Fruit fly (Drosophila melanogaster) whole organism, embryonic: Measurements from ENCODE around the gene CG4629.

Source experiments
- Aef1 ChIP-seq: fragments of 200-800 bp; sonication (Bioruptor generic); IDR thresholded peaks from 3 replicates; pipeline ENCODE4 v1.3.6; 2022; ENCODE audit warnings: missing biosample characterization, missing genetic modification characterization
- CG10209 ChIP-seq: fragments of 200-800 bp; sonication (Bioruptor generic); optimal IDR thresholded peaks from 3 replicates; lab custom pipeline; 2017; ENCODE audit warnings: missing biosample characterization, mild to moderate bottlenecking, missing genetic modification characterization, missing genetic modification reagents
- CG12391 ChIP-seq: fragments of 200-800 bp; sonication (Bioruptor generic); optimal IDR thresholded peaks from 3 replicates; lab custom pipeline; 2018; ENCODE audit warnings: missing biosample characterization, mild to moderate bottlenecking, missing genetic modification characterization, moderate library complexity
- CG12744 ChIP-seq: fragments of 200-800 bp; sonication (Bioruptor generic); optimal IDR thresholded peaks from 2 replicates; lab custom pipeline; 2016; ENCODE audit warnings: missing biosample characterization, missing genetic modification characterization
- CG14965 ChIP-seq: fragments of 200-800 bp; sonication (Bioruptor generic); optimal IDR thresholded peaks from 2 replicates; lab custom pipeline; 2016; ENCODE audit warnings: missing biosample characterization, missing genetic modification characterization, borderline replicate concordance
- CG16813 ChIP-seq: fragments of 200-800 bp; sonication (Bioruptor generic); IDR thresholded peaks from 3 replicates; pipeline ENCODE4 v1.3.6; 2022; ENCODE audit warnings: missing biosample characterization, missing genetic modification characterization; ENCODE audit not compliant: partially characterized antibody
- CG16863 ChIP-seq: fragments of 200-800 bp; sonication (Bioruptor generic); optimal IDR thresholded peaks from 3 replicates; lab custom pipeline; 2016; ENCODE audit warnings: missing biosample characterization, missing genetic modification characterization
- CG32532 ChIP-seq: fragments of 200-800 bp; sonication (Bioruptor generic); IDR thresholded peaks from 2 replicates; pipeline ENCODE4 v1.3.6; 2022; ENCODE audit warnings: missing biosample characterization, missing genetic modification characterization
- CG34422 ChIP-seq: fragments of 200-800 bp; sonication (Bioruptor generic); IDR thresholded peaks from 3 replicates; pipeline ENCODE4 v1.3.6; 2022; ENCODE audit warnings: missing biosample characterization, missing genetic modification characterization
- CG3726 ChIP-seq: fragments of 200-800 bp; sonication (Bioruptor generic); IDR thresholded peaks from 3 replicates; pipeline ENCODE4, ENCODE4 v1.3.6; 2022; ENCODE audit warnings: missing biosample characterization, missing genetic modification characterization
- CG3995 ChIP-seq: fragments of 200-800 bp; sonication (Bioruptor generic); optimal IDR thresholded peaks from 3 replicates; lab custom pipeline; 2016; ENCODE audit warnings: missing biosample characterization, missing genetic modification characterization
- CG42726 ChIP-seq: fragments of 200-800 bp; sonication (Bioruptor generic); IDR thresholded peaks from 2 replicates; pipeline ENCODE4 v1.3.6; 2022; ENCODE audit warnings: missing biosample characterization, missing genetic modification characterization; ENCODE audit not compliant: partially characterized antibody
- CG4282 ChIP-seq: fragments of 200-800 bp; sonication (Bioruptor generic); optimal IDR thresholded peaks from 2 replicates; lab custom pipeline; 2016; ENCODE audit warnings: missing biosample characterization, missing genetic modification characterization
- CG43689 ChIP-seq: fragments of 200-800 bp; sonication (Bioruptor generic); IDR thresholded peaks from 2 replicates; pipeline ENCODE4 v1.3.6; 2022; ENCODE audit warnings: missing biosample characterization, missing genetic modification characterization
- CG4854 ChIP-seq: fragments of 200-800 bp; sonication (Bioruptor generic); optimal IDR thresholded peaks from 2 replicates; lab custom pipeline; 2016; ENCODE audit warnings: missing biosample characterization, missing genetic modification characterization, inconsistent platforms
- CG6175 ChIP-seq: fragments of 200-800 bp; sonication (Bioruptor generic); IDR thresholded peaks from 3 replicates; pipeline ENCODE4 v1.3.6; 2022; ENCODE audit warnings: missing biosample characterization, missing genetic modification characterization
- CG7839 ChIP-seq: fragments of 200-800 bp; sonication (Bioruptor generic); optimal IDR thresholded peaks from 3 replicates; lab custom pipeline; 2018; ENCODE audit warnings: missing biosample characterization, mild to moderate bottlenecking, missing genetic modification characterization, moderate library complexity
- CG8478 ChIP-seq: fragments of >200 bp; optimal IDR thresholded peaks from 2 replicates; lab custom pipeline; 2018
- Chrac-16 ChIP-seq: fragments of 200-800 bp; sonication (Bioruptor generic); optimal IDR thresholded peaks from 3 replicates; lab custom pipeline; 2016; ENCODE audit warnings: missing biosample characterization, missing genetic modification characterization
- D ChIP-seq, 2 experiments: fragments of 200-800 bp in 1 of 2; fragments of >200 bp in 1 of 2; sonication (Bioruptor generic) in 1 of 2; optimal IDR thresholded peaks; 2 replicates in 1 of 2; 3 replicates in 1 of 2; lab custom pipeline; 2017; ENCODE audit warnings: mild to moderate bottlenecking in 1 of 2, missing biosample characterization in 1 of 2, missing genetic modification characterization in 1 of 2, missing genetic modification reagents in 1 of 2
- Dfd ChIP-seq, 2 experiments: fragments of >200 bp; optimal IDR thresholded peaks; 2 replicates each; lab custom pipeline; 2017; ENCODE audit warnings: missing biosample characterization in 2 of 2, missing genetic modification characterization in 2 of 2
- Dip3 ChIP-seq: fragments of 200-800 bp; sonication (Bioruptor generic); optimal IDR thresholded peaks from 3 replicates; lab custom pipeline; 2016; ENCODE audit warnings: missing biosample characterization, missing genetic modification characterization
- Elba2 ChIP-seq: fragments of 200-800 bp; sonication (Bioruptor generic); optimal IDR thresholded peaks from 3 replicates; lab custom pipeline; 2016; ENCODE audit warnings: missing biosample characterization, missing genetic modification characterization
- Fer3 ChIP-seq: fragments of 200-800 bp; sonication (Bioruptor generic); optimal IDR thresholded peaks from 2 replicates; lab custom pipeline; 2018; ENCODE audit warnings: missing biosample characterization, mild to moderate bottlenecking, missing genetic modification characterization, moderate library complexity
- NK7.1 ChIP-seq: fragments of 200-800 bp; sonication (Bioruptor generic); optimal IDR thresholded peaks from 3 replicates; lab custom pipeline; 2016; ENCODE audit warnings: missing biosample characterization, missing genetic modification characterization
- Rx ChIP-seq: fragments of 200-800 bp; sonication (Bioruptor generic); IDR thresholded peaks from 2 replicates; pipeline ENCODE4 v1.3.6; 2022; ENCODE audit warnings: missing biosample characterization, missing genetic modification characterization
- Sox102F ChIP-seq: fragments of 200-800 bp; sonication (Bioruptor generic); optimal IDR thresholded peaks from 2 replicates; lab custom pipeline; 2018; ENCODE audit warnings: missing biosample characterization, mild to moderate bottlenecking, missing genetic modification characterization, moderate library complexity
- TFAM ChIP-seq: fragments of 200-800 bp; sonication (Bioruptor generic); optimal IDR thresholded peaks from 2 replicates; lab custom pipeline; 2017; ENCODE audit warnings: missing biosample characterization, missing genetic modification characterization, inconsistent platforms
- Tbp ChIP-seq: fragments of >200 bp; optimal IDR thresholded peaks from 2 replicates; lab custom pipeline; 2018; ENCODE audit warnings: missing biosample characterization, missing genetic modification characterization
- Vsx1 ChIP-seq: fragments of 200-800 bp; sonication (Bioruptor generic); optimal IDR thresholded peaks from 2 replicates; lab custom pipeline; 2017; ENCODE audit warnings: missing biosample characterization, mild to moderate bottlenecking, missing genetic modification characterization, missing genetic modification reagents
- ara ChIP-seq: fragments of 200-800 bp; sonication (Bioruptor generic); IDR thresholded peaks from 2 replicates; pipeline ENCODE4 v1.3.6; 2022; ENCODE audit warnings: missing biosample characterization, missing genetic modification characterization
- ase ChIP-seq: fragments of 200-800 bp; sonication (Bioruptor generic); IDR thresholded peaks from 3 replicates; pipeline ENCODE4 v1.3.6; 2022; ENCODE audit warnings: missing biosample characterization, missing genetic modification characterization
- bcd ChIP-seq: fragments of 200-800 bp; sonication (Bioruptor generic); optimal IDR thresholded peaks from 2 replicates; lab custom pipeline; 2017; ENCODE audit warnings: missing biosample characterization, mild to moderate bottlenecking, missing genetic modification characterization
- bigmax ChIP-seq: fragments of 200-800 bp; sonication (Bioruptor generic); optimal IDR thresholded peaks from 2 replicates; lab custom pipeline; 2018; ENCODE audit warnings: missing biosample characterization, mild to moderate bottlenecking, missing genetic modification characterization
- cato ChIP-seq: fragments of 200-800 bp; sonication (Bioruptor generic); optimal IDR thresholded peaks from 2 replicates; lab custom pipeline; 2016; ENCODE audit warnings: missing biosample characterization, missing genetic modification characterization, borderline replicate concordance
- chif ChIP-seq, 2 experiments: fragments of 200-800 bp; sonication (Bioruptor generic); optimal IDR thresholded peaks; 3 replicates each; lab custom pipeline; 2016; ENCODE audit warnings: missing biosample characterization in 2 of 2, missing genetic modification characterization in 2 of 2
- ci ChIP-seq: fragments of 200-800 bp; sonication (Bioruptor generic); IDR thresholded peaks from 3 replicates; pipeline ENCODE4 v1.3.6; 2022; ENCODE audit warnings: missing biosample characterization, missing genetic modification characterization
- fu2 ChIP-seq: fragments of 200-800 bp; sonication (Bioruptor generic); optimal IDR thresholded peaks from 2 replicates; lab custom pipeline; 2016; ENCODE audit warnings: missing biosample characterization, missing genetic modification characterization
- gem ChIP-seq: fragments of 200-800 bp; sonication (Bioruptor generic); optimal IDR thresholded peaks from 2 replicates; lab custom pipeline; 2019; ENCODE audit warnings: missing biosample characterization, mild to moderate bottlenecking, missing genetic modification characterization, moderate library complexity
- her ChIP-seq: fragments of 200-800 bp; sonication (Bioruptor generic); optimal IDR thresholded peaks from 2 replicates; lab custom pipeline; 2016; ENCODE audit warnings: missing biosample characterization, missing genetic modification characterization
- kay ChIP-seq: fragments of 200-800 bp; sonication (Bioruptor generic); optimal IDR thresholded peaks from 2 replicates; lab custom pipeline; 2016; ENCODE audit warnings: missing biosample characterization, missing genetic modification characterization
- mld ChIP-seq: fragments of 200-800 bp; sonication (Bioruptor generic); IDR thresholded peaks from 3 replicates; pipeline ENCODE4 v1.3.6; 2022; ENCODE audit warnings: missing biosample characterization, missing genetic modification characterization; ENCODE audit not compliant: partially characterized antibody
- nerfin-2 ChIP-seq: fragments of 200-800 bp; sonication (Bioruptor generic); IDR thresholded peaks from 2 replicates; pipeline ENCODE4 v1.3.6; 2022; ENCODE audit warnings: missing biosample characterization, missing genetic modification characterization; ENCODE audit not compliant: partially characterized antibody
- pb ChIP-seq: fragments of 200-800 bp; sonication (Bioruptor generic); optimal IDR thresholded peaks from 3 replicates; lab custom pipeline; 2016; ENCODE audit warnings: missing biosample characterization, missing genetic modification characterization
- pros ChIP-seq: fragments of 200-800 bp; sonication (Bioruptor generic); optimal IDR thresholded peaks from 3 replicates; lab custom pipeline; 2019; ENCODE audit warnings: missing biosample characterization, mild to moderate bottlenecking, missing genetic modification characterization, moderate library complexity
- row ChIP-seq: fragments of 200-800 bp; sonication (Bioruptor generic); IDR thresholded peaks from 3 replicates; pipeline ENCODE4 v1.3.6; 2022; ENCODE audit warnings: missing biosample characterization, missing genetic modification characterization
- run ChIP-seq: fragments of 200-800 bp; sonication (Bioruptor generic); optimal IDR thresholded peaks from 3 replicates; lab custom pipeline; 2018; ENCODE audit warnings: missing biosample characterization, mild to moderate bottlenecking, missing genetic modification characterization
- trem ChIP-seq: fragments of 200-800 bp; optimal IDR thresholded peaks from 3 replicates; lab custom pipeline; 2019; ENCODE audit warnings: missing biosample characterization, mild to moderate bottlenecking, missing genetic modification characterization, moderate library complexity
- ttk ChIP-seq: fragments of 200-800 bp; sonication (Bioruptor generic); IDR thresholded peaks from 2 replicates; pipeline ENCODE4 v2.1.2; 2022; ENCODE audit warnings: missing biosample characterization, missing genetic modification characterization
- yki ChIP-seq: fragments of >200 bp; optimal IDR thresholded peaks from 3 replicates; lab custom pipeline; 2018

CG4629 gene

dm6 chr2L:1074180-1074864 is 28.0 kb downstream of the CG4629 start (continued):
- TF ChIP-seq mld (GFP tag; lab: Robert Waterston, UW) (no peak), CG34422 (GFP tag; lab: Robert Waterston, UW) (peak; percentile 72; the same call in 2 of the 3 replicates), run (tag; lab: Kevin White, UChicago) (peak; percentile 75), CG16863 (GFP tag; lab: Kevin White, UChicago) (peak; percentile 72), Vsx1 (GFP tag; lab: Kevin White, UChicago) (peak; percentile 68), chif (GFP tag; optimal IDR thresholded peaks at IDR 0.05; lab: Kevin White, UChicago) (peak; percentile 67 to 82), ci (peak; percentile 88), Elba2 (GFP tag; lab: Kevin White, UChicago) (peak; percentile 69), CG16813 (GFP tag; lab: Robert Waterston, UW) (no peak), Aef1 (GFP tag; lab: Robert Waterston, UW) (peak; percentile 62), CG43689 (GFP tag; lab: Robert Waterston, UW) (no peak), CG32532 (peak; percentile 68; the same call in 1 of the 2 replicates), row (peak; percentile 79), kay (GFP tag; lab: Kevin White, UChicago) (peak; percentile 61), Rx (GFP tag; lab: Robert Waterston, UW) (peak; percentile 58), CG42726 (GFP tag; lab: Robert Waterston, UW) (no peak), pros (no peak), ase (GFP tag; lab: Robert Waterston, UW) (0 out of 3 replicates have a peak, but pooled peaks have one; percentile 42), Chrac-16 (peak; percentile 71), NK7.1 (GFP tag; lab: Kevin White, UChicago) (peak; percentile 68), CG14965 (GFP tag; lab: Kevin White, UChicago) (no peak), her (GFP tag; lab: Kevin White, UChicago) (peak; percentile 66), Dip3 (no peak), gem (peak; percentile 93), CG6175 (GFP tag; lab: Robert Waterston, UW) (no peak), CG4282 (GFP tag; lab: Kevin White, UChicago) (no peak), Tbp (no peak), ara (peak; percentile 78; the same call in 1 of the 2 replicates), bigmax (GFP tag; lab: Kevin White, UChicago) (no peak), CG4854 (peak; percentile 4), D (optimal IDR thresholded peaks at IDR 0.05; lab: Kevin White, UChicago) (no peak), D (GFP tag; optimal IDR thresholded peaks at IDR 0.05; lab: Kevin White, UChicago) (peak; percentile 88), fu2 (GFP tag; lab: Kevin White, UChicago) (no peak), yki (lab: Kevin White, UChicago) (no peak), TFAM (GFP tag; lab: Kevin White, UChicago) (no peak), CG10209 (peak; percentile 75), ttk (GFP tag; lab: Robert Waterston, UW) (peak; percentile 66), CG7839 (tag; lab: Kevin White, UChicago) (peak; percentile 89), trem (peak; percentile 82), CG12391 (tag; lab: Kevin White, UChicago) (peak; percentile 88), bcd (GFP tag; lab: Kevin White, UChicago) (peak; percentile 70), nerfin-2 (no peak), Fer3 (tag; lab: Kevin White, UChicago) (peak; percentile 76), CG3726 (GFP tag; lab: Robert Waterston, UW) (0 out of 3 replicates have a peak, but pooled peaks have one; percentile 60), Dfd (GFP tag; optimal IDR thresholded peaks at IDR 0.05; lab: Kevin White, UChicago) (no peak), CG3995 (GFP tag; lab: Kevin White, UChicago) (no peak), Sox102F (GFP tag; lab: Kevin White, UChicago) (peak; percentile 91), cato (peak; percentile 69), CG12744 (GFP tag; lab: Kevin White, UChicago) (peak; percentile 43), pb (GFP tag; lab: Kevin White, UChicago) (peak; percentile 35), CG8478 (no peak)
